Fruit fly (Drosophila melanogaster) whole organism: ENCODE measurements around the gene mRpS21.

Experiments
- EcR ChIP-seq, 2 experiments: fragments of >200 bp; optimal IDR thresholded peaks; 2 replicates each; lab custom pipeline; 2017; ENCODE audit warnings: missing biosample characterization in 2 of 2, missing genetic modification characterization in 2 of 2, missing genetic modification reagents in 2 of 2
- usp ChIP-seq: fragments of >200 bp; optimal IDR thresholded peaks from 2 replicates; lab custom pipeline; 2017; ENCODE audit warnings: missing biosample characterization, missing genetic modification characterization, mixed read lengths

- TF ChIP-seq usp (no peak), EcR (GFP tag; optimal IDR thresholded peaks at IDR 0.05; lab: Kevin White, UChicago) (no peak)
Measured at dm6 chr3R:13363347-13363994, 18.1 kb downstream of the mRpS21 start.
